Worm (Caenorhabditis elegans): ENCODE data around the gene C25F6.8.

ce11 chrX:5485284-5485927 lies 37.4 kb downstream of the C25F6.8 start:
- TF ChIP-seq nhr-90 (tag; optimal IDR thresholded peaks at IDR 0.05), result peak; percentile 60
- TF ChIP-seq snpc-4 (GFP tag; optimal IDR thresholded peaks at IDR 0.05), result peak; percentile 15
- peak in 3 of 4 experiments; percentile 5 to 56 (median 6) for TF ChIP-seq snpc-4 (tag; optimal IDR thresholded peaks at IDR 0.05)
- TF ChIP-seq nfya-1 (tag; optimal IDR thresholded peaks at IDR 0.05; ENCODE audit: borderline replicate concordance, insufficient read depth), result no peak
- TF ChIP-seq rpc-1 (optimal IDR thresholded peaks at IDR 0.05), result peak; percentile 77
- TF ChIP-seq rpc-1 (tag; optimal IDR thresholded peaks at IDR 0.05), result peak; percentile 87
- TF ChIP-seq F39B2.1 (GFP tag; IDR thresholded peaks at IDR 0.05), result no peak
- no peak for TF ChIP-seq egl-18 (GFP tag; IDR thresholded peaks at IDR 0.05)
- TF ChIP-seq madf-3 (GFP tag; IDR thresholded peaks at IDR 0.05), result no peak
- TF ChIP-seq lsy-27 (tag; optimal IDR thresholded peaks at IDR 0.05; ENCODE audit: borderline replicate concordance, insufficient read depth), result peak; percentile 45
- TF ChIP-seq lin-40 (tag; optimal IDR thresholded peaks at IDR 0.05), result no peak

Measured in whole organism, young adult.